Worm (Caenorhabditis elegans): ENCODE results near the gene T16A1.10.

The T16A1.10 gene

ce11 chrII:2109943-2110342 is 18.0 kb upstream of the T16A1.10 start, which contains the start of gene R52.5:
Gene R52.5, minus strand, starts transcription at chrII:2110043.
- TF ChIP-seq mef-2 (tag; optimal IDR thresholded peaks at IDR 0.05) (no peak), lin-13 (GFP tag; optimal IDR thresholded peaks at IDR 0.05) (no peak), blmp-1 (tag; optimal IDR thresholded peaks at IDR 0.05) (peak; percentile 54), snu-23 (GFP tag; optimal IDR thresholded peaks at IDR 0.05) (no peak)

- TF ChIP-seq ceh-82 (tag; optimal IDR thresholded peaks at IDR 0.05) (no peak), snu-23 (GFP tag; optimal IDR thresholded peaks at IDR 0.05) (no peak), efl-1 (optimal IDR thresholded peaks at IDR 0.05) (no peak), efl-1 (GFP tag; optimal IDR thresholded peaks at IDR 0.05 in 1 of 2) (no peak), nhr-47 (tag; optimal IDR thresholded peaks at IDR 0.05) (no peak), nhr-20 (tag; optimal IDR thresholded peaks at IDR 0.05) (no peak), lin-39 (tag; optimal IDR thresholded peaks at IDR 0.05) (no peak), sup-37 (GFP tag; optimal IDR thresholded peaks at IDR 0.05) (no peak), dsc-1 (tag; optimal IDR thresholded peaks at IDR 0.05) (no peak), blmp-1 (tag; optimal IDR thresholded peaks at IDR 0.05) (no peak), nhr-84 (tag; optimal IDR thresholded peaks at IDR 0.05) (no peak), snpc-4 (tag; optimal IDR thresholded peaks at IDR 0.05) (no peak), efl-3 (GFP tag; optimal IDR thresholded peaks at IDR 0.05) (no peak), jun-1 (tag; optimal IDR thresholded peaks at IDR 0.05) (no peak), hlh-4 (tag; optimal IDR thresholded peaks at IDR 0.05) (no peak), nhr-77 (tag; optimal IDR thresholded peaks at IDR 0.05) (no peak), Y116A8C.19 (tag; optimal IDR thresholded peaks at IDR 0.05; ENCODE audit: borderline replicate concordance) (no peak), alr-1 (tag; optimal IDR thresholded peaks at IDR 0.05; ENCODE audit: borderline replicate concordance) (no peak), ets-5 (GFP tag; IDR thresholded peaks at IDR 0.05) (no peak), nhr-11 (tag; optimal IDR thresholded peaks at IDR 0.05) (no peak)
These were observed 16.4 kb upstream of the T16A1.10 start, which contains the start of gene R52.4 for ce11 chrII:2108295-2108694. Gene R52.4, minus strand, starts transcription at chrII:2108395.

ce11 chrII:2099139-2099976 is 7.5 kb upstream of the T16A1.10 start, which contains the start of gene math-42:
Gene math-42, plus strand, starts transcription at chrII:2099926.
- no peak for TF ChIP-seq egl-13 (tag; optimal IDR thresholded peaks at IDR 0.05)
- TF ChIP-seq elt-2 (tag; optimal IDR thresholded peaks at IDR 0.05), result peak; percentile 38
- TF ChIP-seq aly-2 (tag; optimal IDR thresholded peaks at IDR 0.05), result no peak
- no peak for TF ChIP-seq C04F5.9 (tag; optimal IDR thresholded peaks at IDR 0.05)
- TF ChIP-seq ama-1 (optimal IDR thresholded peaks at IDR 0.05), result no peak

- TF ChIP-seq nhr-90 (tag; optimal IDR thresholded peaks at IDR 0.05; ENCODE audit: poor library complexity) (no peak), tbx-2 (tag; optimal IDR thresholded peaks at IDR 0.05) (no peak), ceh-88 (GFP tag; IDR thresholded peaks at IDR 0.05) (no peak), nhr-71 (tag; optimal IDR thresholded peaks at IDR 0.05) (no peak), nhr-19 (GFP tag; conservative IDR thresholded peaks at IDR 0.05) (no peak), unc-86 (tag; optimal IDR thresholded peaks at IDR 0.05) (no peak), fkh-8 (tag; optimal IDR thresholded peaks at IDR 0.05) (no peak), nhr-84 (tag; optimal IDR thresholded peaks at IDR 0.05) (no peak), efl-3 (GFP tag; optimal IDR thresholded peaks at IDR 0.05) (no peak), ztf-4 (tag; optimal IDR thresholded peaks at IDR 0.05) (no peak), hlh-4 (tag; optimal IDR thresholded peaks at IDR 0.05) (no peak), fkh-4 (tag; optimal IDR thresholded peaks at IDR 0.05; ENCODE audit: borderline replicate concordance) (no peak), sox-4 (tag; optimal IDR thresholded peaks at IDR 0.05) (no peak), C34B4.2 (tag; optimal IDR thresholded peaks at IDR 0.05) (no peak), jun-1 (tag; optimal IDR thresholded peaks at IDR 0.05) (no peak), nhr-28 (tag; optimal IDR thresholded peaks at IDR 0.05) (no peak), fkh-10 (GFP tag; optimal IDR thresholded peaks at IDR 0.05) (no peak)
These were observed 3.2 kb upstream of the T16A1.10 start, which contains the start of gene T16A1.2 for ce11 chrII:2094924-2095650. Gene T16A1.2, plus strand, starts transcription at chrII:2095600.

Measured in whole organism, L1 larva.